Worm (Caenorhabditis elegans): ENCODE data around the gene F54D12.8.
"Not testable (repeated sequence)": the region's sequence is repeated elsewhere in the genome, so short reads cannot be mapped to it uniquely, and the experiment has no call there.

Gene F54D12.8

ce11 chrII:1397703-1398102, at the start of gene F54D12.8:
Gene F54D12.8 (minus strand): TSS chrII:1398038.
- peak in 1 of 2 experiments; percentile 96 for TF ChIP-seq unc-62 (GFP tag; optimal IDR thresholded peaks at IDR 0.05 in 1 of 2)
- no peak for TF ChIP-seq unc-62 (tag; optimal IDR thresholded peaks at IDR 0.05)
- no peak for TF ChIP-seq duxl-1 (tag; optimal IDR thresholded peaks at IDR 0.05; ENCODE audit: poor library complexity)

DNA sequence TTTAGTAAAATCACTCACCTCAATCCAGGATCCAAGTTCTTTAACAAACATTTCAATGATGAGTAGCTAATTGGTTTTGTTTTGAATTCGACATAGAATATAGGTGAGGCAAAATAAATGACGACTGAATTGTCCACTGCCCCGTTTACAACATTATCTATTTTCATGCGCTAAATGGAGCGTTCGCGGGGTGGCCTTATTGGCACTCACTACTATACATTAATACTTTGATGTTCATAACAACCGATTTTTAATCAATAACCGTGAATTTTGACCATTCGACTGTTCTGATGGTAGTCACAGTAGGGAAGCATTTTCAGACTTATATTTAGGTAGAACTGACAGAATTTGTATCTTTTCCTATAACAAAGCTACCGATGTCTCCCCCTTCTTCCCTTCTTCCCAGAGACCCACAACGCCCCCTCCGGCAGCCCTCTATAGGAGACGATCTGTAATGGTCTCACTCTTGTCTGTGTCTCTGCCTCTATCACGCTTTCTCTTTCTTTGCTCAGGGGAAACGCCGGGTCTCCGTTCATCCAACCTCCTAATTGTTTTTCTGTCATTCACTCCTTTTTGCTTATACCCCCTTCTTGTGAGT, 49.0 kb upstream of the F54D12.8 start, which contains the start of gene Y51H7C.12:
TSS of gene Y51H7C.12 (minus strand) at position 51 of the 598 bp plus-strand sequence.
- TF ChIP-seq unc-62 (GFP tag; optimal IDR thresholded peaks at IDR 0.05 in 1 of 2), result peak in 1 of 2 experiments; percentile 84
- not testable (repeated sequence) for TF ChIP-seq unc-62 (tag; optimal IDR thresholded peaks at IDR 0.05)

- TF ChIP-seq pqm-1 (tag; optimal IDR thresholded peaks at IDR 0.05) (no peak), skn-1 (tag; optimal IDR thresholded peaks at IDR 0.05) (no peak), dmd-9 (GFP tag; IDR thresholded peaks at IDR 0.05) (no peak), lim-7 (GFP tag; IDR thresholded peaks at IDR 0.05) (no peak), nhr-6 (tag; optimal IDR thresholded peaks at IDR 0.05) (no peak), dmd-6 (GFP tag; IDR thresholded peaks at IDR 0.05) (no peak), dve-1 (tag; optimal IDR thresholded peaks at IDR 0.05; ENCODE audit: insufficient read depth) (no peak), nhr-42 (GFP tag; IDR thresholded peaks at IDR 0.05) (no peak), php-3 (GFP tag; IDR thresholded peaks at IDR 0.05) (no peak), mes-2 (tag; optimal IDR thresholded peaks at IDR 0.05; ENCODE audit: poor library complexity, severe bottlenecking) (no peak), snpc-4 (tag; optimal IDR thresholded peaks at IDR 0.05) (no peak), nhr-28 (tag; optimal IDR thresholded peaks at IDR 0.05) (no peak), rbr-2 (tag; optimal IDR thresholded peaks at IDR 0.05) (no peak)
Measured at ce11 chrII:1444911-1445310, 47.1 kb upstream of the F54D12.8 start, which contains the start of gene scl-17. Gene scl-17 (plus strand): TSS chrII:1445211.

- no peak for TF ChIP-seq nhr-76 (tag; optimal IDR thresholded peaks at IDR 0.05)
- TF ChIP-seq F44E2.7 (GFP tag; IDR thresholded peaks at IDR 0.05), result no peak
- TF ChIP-seq F26F4.8 (GFP tag; conservative IDR thresholded peaks at IDR 0.05), result no peak
- no peak for TF ChIP-seq nhr-42 (GFP tag; IDR thresholded peaks at IDR 0.05)
- TF ChIP-seq aha-1 (tag), result peak; percentile 52
- TF ChIP-seq unc-62 (GFP tag; optimal IDR thresholded peaks at IDR 0.05 in 1 of 2), result peak in 1 of 2 experiments; percentile 78
- no peak for TF ChIP-seq unc-62 (tag; optimal IDR thresholded peaks at IDR 0.05)
- no peak for TF ChIP-seq ZK337.2 (GFP tag; IDR thresholded peaks at IDR 0.05)
- no peak for TF ChIP-seq zip-11 (GFP tag; IDR thresholded peaks at IDR 0.05)
Measured at ce11 chrII:1441479-1441878, 43.6 kb upstream of the F54D12.8 start.

ce11 chrII:1438336-1438589, 40.4 kb upstream of the F54D12.8 start, which contains the start of gene Y51H7C.3:
Gene Y51H7C.3 (plus strand): TSS chrII:1438490.
- TF ChIP-seq ZK546.5 (tag; optimal IDR thresholded peaks at IDR 0.05) (no peak), zfp-3 (GFP tag; conservative IDR thresholded peaks at IDR 0.05) (no peak), arid-1 (GFP tag; conservative IDR thresholded peaks at IDR 0.05) (no peak), ceh-44 (GFP tag; IDR thresholded peaks at IDR 0.05) (no peak), zag-1 (tag; optimal IDR thresholded peaks at IDR 0.05) (no peak), T20F7.1 (GFP tag; optimal IDR thresholded peaks at IDR 0.05) (no peak)

ce11 chrII:1437449-1438335, 39.9 kb upstream of the F54D12.8 start, which contains the start of gene nol-6:
Gene nol-6 (minus strand): TSS chrII:1437499.
- TF ChIP-seq arid-1 (GFP tag; conservative IDR thresholded peaks at IDR 0.05) (no peak), lin-13 (GFP tag; optimal IDR thresholded peaks at IDR 0.05) (no peak), dpl-1 (GFP tag; optimal IDR thresholded peaks at IDR 0.05) (peak; percentile 82), nhr-41 (GFP tag; IDR thresholded peaks at IDR 0.05) (no peak), fos-1 (tag; optimal IDR thresholded peaks at IDR 0.05) (no peak), T20F7.1 (GFP tag; optimal IDR thresholded peaks at IDR 0.05) (peak; percentile 95), attf-4 (tag; optimal IDR thresholded peaks at IDR 0.05) (no peak), R02D3.7 (tag; optimal IDR thresholded peaks at IDR 0.05) (peak; percentile 75), lin-1 (GFP tag; IDR thresholded peaks at IDR 0.05) (no peak), Y48G9A.11 (GFP tag; IDR thresholded peaks at IDR 0.05) (peak; percentile 95), hmg-1.1 (GFP tag; IDR thresholded peaks at IDR 0.05) (no peak), nhr-102 (tag; optimal IDR thresholded peaks at IDR 0.05) (no peak), dmd-8 (GFP tag; IDR thresholded peaks at IDR 0.05) (no peak), dve-1 (tag; optimal IDR thresholded peaks at IDR 0.05; ENCODE audit: insufficient read depth) (no peak), zfp-3 (GFP tag; conservative IDR thresholded peaks at IDR 0.05) (no peak), ceh-62 (tag; optimal IDR thresholded peaks at IDR 0.05) (no peak), fkh-10 (GFP tag; optimal IDR thresholded peaks at IDR 0.05) (no peak)

Measured in whole organism, L4 larva.